Fruit fly (Drosophila melanogaster) whole organism, prepupa: ENCODE results near the gene Cpr23B.

Experiments
- Blimp-1 ChIP-seq: fragments of 200-800 bp; sonication (Bioruptor generic); optimal IDR thresholded peaks from 3 replicates; lab custom pipeline; 2017; ENCODE audit warnings: missing biosample characterization, missing genetic modification characterization, mild to moderate bottlenecking, moderate library complexity, missing genetic modification reagents
- CG10631 ChIP-seq: fragments of 200-800 bp; sonication (Bioruptor generic); optimal IDR thresholded peaks from 2 replicates; lab custom pipeline; 2016; ENCODE audit warnings: missing biosample characterization, missing genetic modification characterization
- CG11902 ChIP-seq: fragments of 200-800 bp; sonication (Bioruptor generic); optimal IDR thresholded peaks from 3 replicates; lab custom pipeline; 2016; ENCODE audit warnings: missing biosample characterization, missing genetic modification characterization
- CG15336 ChIP-seq: fragments of 200-800 bp; sonication (Bioruptor generic); IDR thresholded peaks from 2 replicates; pipeline ENCODE4 v1.3.6; 2022; ENCODE audit warnings: missing biosample characterization, missing genetic modification characterization
- CG16779 ChIP-seq: fragments of 200-800 bp; sonication (Bioruptor generic); optimal IDR thresholded peaks from 3 replicates; lab custom pipeline; 2017; ENCODE audit warnings: missing biosample characterization, mild to moderate bottlenecking, missing genetic modification characterization
- CG3032 ChIP-seq: fragments of 200-800 bp; optimal IDR thresholded peaks from 2 replicates; lab custom pipeline; 2019; ENCODE audit warnings: missing biosample characterization, mild to moderate bottlenecking, missing genetic modification characterization, moderate library complexity
- CG32006 ChIP-seq: fragments of 200-800 bp; sonication (Bioruptor generic); optimal IDR thresholded peaks from 3 replicates; lab custom pipeline; 2017; ENCODE audit warnings: missing biosample characterization, mild to moderate bottlenecking, missing genetic modification characterization
- CG3919 ChIP-seq: fragments of 200-800 bp; sonication (Bioruptor generic); optimal IDR thresholded peaks from 3 replicates; lab custom pipeline; 2016; ENCODE audit warnings: missing biosample characterization, missing genetic modification characterization
- CG6163 ChIP-seq: fragments of 200-800 bp; sonication (Bioruptor generic); IDR thresholded peaks from 3 replicates; pipeline ENCODE4 v1.3.6; 2022; ENCODE audit warnings: missing biosample characterization, missing genetic modification characterization
- CG6276 ChIP-seq: fragments of 200-800 bp; sonication (Bioruptor generic); optimal IDR thresholded peaks from 2 replicates; lab custom pipeline; 2017; ENCODE audit warnings: missing biosample characterization, mild to moderate bottlenecking, missing genetic modification characterization
- CG6854 ChIP-seq: fragments of 200-800 bp; sonication (Bioruptor generic); optimal IDR thresholded peaks from 2 replicates; lab custom pipeline; 2017; ENCODE audit warnings: missing biosample characterization, mild to moderate bottlenecking, missing genetic modification characterization
- CG7368 ChIP-seq: fragments of 200-800 bp; sonication (Bioruptor generic); optimal IDR thresholded peaks from 3 replicates; lab custom pipeline; 2016; ENCODE audit warnings: missing biosample characterization, missing genetic modification characterization
- CG8119 ChIP-seq: fragments of 200-800 bp; sonication (Bioruptor generic); IDR thresholded peaks from 3 replicates; pipeline ENCODE4 v1.3.6; 2022; ENCODE audit warnings: missing biosample characterization, missing genetic modification characterization
- CG8632 ChIP-seq: fragments of 200-800 bp; sonication (Bioruptor generic); optimal IDR thresholded peaks from 3 replicates; lab custom pipeline; 2016; ENCODE audit warnings: missing biosample characterization, missing genetic modification characterization
- CG9139 ChIP-seq: fragments of 200-800 bp; sonication (Bioruptor generic); optimal IDR thresholded peaks from 3 replicates; lab custom pipeline; 2017; ENCODE audit warnings: missing biosample characterization, mild to moderate bottlenecking, missing genetic modification characterization
- Eip75B ChIP-seq: fragments of 200-800 bp; sonication (Bioruptor generic); optimal IDR thresholded peaks from 3 replicates; lab custom pipeline; 2016; ENCODE audit warnings: missing biosample characterization, missing genetic modification characterization
- Eip78C ChIP-seq: fragments of 200-800 bp; sonication (Bioruptor generic); peaks from one replicate; lab custom pipeline; 2016; ENCODE audit warnings: missing biosample characterization, missing genetic modification characterization
- Eip93F ChIP-seq: fragments of 200-800 bp; sonication (Bioruptor generic); optimal IDR thresholded peaks from 2 replicates; lab custom pipeline; 2016; ENCODE audit warnings: missing biosample characterization, mild to moderate bottlenecking, missing genetic modification characterization
- Ets21C ChIP-seq: fragments of 200-800 bp; sonication (Bioruptor generic); optimal IDR thresholded peaks from 3 replicates; lab custom pipeline; 2016; ENCODE audit warnings: missing biosample characterization, missing genetic modification characterization
- Ets96B ChIP-seq: fragments of 200-800 bp; optimal IDR thresholded peaks from 2 replicates; lab custom pipeline; 2019; ENCODE audit warnings: missing biosample characterization, mild to moderate bottlenecking, missing genetic modification characterization, moderate library complexity
- Gug ChIP-seq: fragments of 200-800 bp; sonication (Bioruptor generic); IDR thresholded peaks from 2 replicates; pipeline ENCODE4 v1.3.6; 2022; ENCODE audit warnings: missing biosample characterization, missing genetic modification characterization
- Hr38 ChIP-seq: sonication (Bioruptor generic); optimal IDR thresholded peaks from 2 replicates; lab custom pipeline; 2016; ENCODE audit warnings: missing biosample characterization, missing genetic modification characterization
- Hr39 ChIP-seq: fragments of 200-800 bp; sonication (Bioruptor generic); optimal IDR thresholded peaks from 2 replicates; lab custom pipeline; 2016; ENCODE audit warnings: missing biosample characterization, missing genetic modification characterization
- Lpt ChIP-seq: fragments of 200-800 bp; sonication (Bioruptor generic); optimal IDR thresholded peaks from 3 replicates; lab custom pipeline; 2016; ENCODE audit warnings: missing biosample characterization, missing genetic modification characterization
- Sox102F ChIP-seq: fragments of 200-800 bp; sonication (Bioruptor generic); optimal IDR thresholded peaks from 2 replicates; lab custom pipeline; 2016; ENCODE audit warnings: missing biosample characterization, mild to moderate bottlenecking, missing genetic modification characterization
- Sox14 ChIP-seq: fragments of 200-800 bp; sonication (Bioruptor generic); optimal IDR thresholded peaks from 3 replicates; lab custom pipeline; 2016; ENCODE audit warnings: missing biosample characterization, missing genetic modification characterization
- Sox15 ChIP-seq: fragments of 200-800 bp; sonication (Bioruptor generic); optimal IDR thresholded peaks from 3 replicates; lab custom pipeline; 2016; ENCODE audit warnings: missing biosample characterization, missing genetic modification characterization
- achi ChIP-seq: fragments of 200-800 bp; sonication (Bioruptor generic); optimal IDR thresholded peaks from 3 replicates; lab custom pipeline; 2016; ENCODE audit warnings: missing biosample characterization, missing genetic modification characterization
- acj6 ChIP-seq: fragments of 200-800 bp; sonication (Bioruptor generic); optimal IDR thresholded peaks from 3 replicates; lab custom pipeline; 2016; ENCODE audit warnings: missing biosample characterization, missing genetic modification characterization
- eg ChIP-seq: fragments of 200-800 bp; sonication (Bioruptor generic); IDR thresholded peaks from 3 replicates; pipeline ENCODE4 v1.3.6; 2022; ENCODE audit warnings: missing biosample characterization, missing genetic modification characterization
- esn ChIP-seq: fragments of 200-800 bp; sonication (Bioruptor generic); optimal IDR thresholded peaks from 2 replicates; lab custom pipeline; 2016; ENCODE audit warnings: missing biosample characterization, mild to moderate bottlenecking, missing genetic modification characterization, moderate library complexity
- fd59A ChIP-seq: fragments of 200-800 bp; sonication (Bioruptor generic); optimal IDR thresholded peaks from 2 replicates; lab custom pipeline; 2017; ENCODE audit warnings: missing biosample characterization, mild to moderate bottlenecking, missing genetic modification characterization, missing genetic modification reagents
- fd85E ChIP-seq: fragments of 200-800 bp; sonication (Bioruptor generic); optimal IDR thresholded peaks from 3 replicates; lab custom pipeline; 2016; ENCODE audit warnings: missing biosample characterization, missing genetic modification characterization
- fkh ChIP-seq: fragments of 200-800 bp; sonication (Bioruptor generic); optimal IDR thresholded peaks from 3 replicates; lab custom pipeline; 2017; ENCODE audit warnings: missing biosample characterization, mild to moderate bottlenecking, missing genetic modification characterization, moderate library complexity
- lz ChIP-seq: fragments of 200-800 bp; sonication (Bioruptor generic); optimal IDR thresholded peaks from 3 replicates; lab custom pipeline; 2016; ENCODE audit warnings: missing biosample characterization, missing genetic modification characterization
- net ChIP-seq: fragments of 200-800 bp; sonication (Bioruptor generic); optimal IDR thresholded peaks from 3 replicates; lab custom pipeline; 2016; ENCODE audit warnings: missing biosample characterization, missing genetic modification characterization
- pdm3 ChIP-seq: fragments of 200-800 bp; sonication (Bioruptor generic); optimal IDR thresholded peaks from 3 replicates; lab custom pipeline; 2016; ENCODE audit warnings: missing biosample characterization, missing genetic modification characterization
- salr ChIP-seq, 2 experiments: fragments of 200-800 bp; sonication (Bioruptor generic); optimal IDR thresholded peaks; 3 replicates each; lab custom pipeline; 2016 to 2018; ENCODE audit warnings: missing biosample characterization in 2 of 2, missing genetic modification characterization in 2 of 2, mild to moderate bottlenecking in 1 of 2
- spab ChIP-seq: fragments of 200-800 bp; sonication (Bioruptor generic); optimal IDR thresholded peaks from 2 replicates; lab custom pipeline; 2017; ENCODE audit warnings: missing biosample characterization, mild to moderate bottlenecking, missing genetic modification characterization, missing genetic modification reagents
- svp ChIP-seq: fragments of 200-800 bp; sonication (Bioruptor generic); peaks from one replicate; lab custom pipeline; 2016; ENCODE audit warnings: missing biosample characterization, missing genetic modification characterization

Cpr23B gene

dm6 chr2L:2812137-2812536 is 26.1 kb upstream of the Cpr23B start, which contains the start of gene CG2964:
Gene CG2964 (plus strand): TSS chr2L:2812437.
- TF ChIP-seq CG3032 (tag; lab: Kevin White, UChicago), result no peak
- TF ChIP-seq Hr39, result no peak
- TF ChIP-seq Sox102F (GFP tag; lab: Kevin White, UChicago), result no peak
- TF ChIP-seq salr (GFP tag; optimal IDR thresholded peaks at IDR 0.05; lab: Kevin White, UChicago), result no peak
- TF ChIP-seq CG10631, result no peak
- TF ChIP-seq acj6 (GFP tag; lab: Kevin White, UChicago), result no peak
- no peak for TF ChIP-seq CG32006 (GFP tag; lab: Kevin White, UChicago)
- no peak for TF ChIP-seq Blimp-1
- TF ChIP-seq CG9139 (GFP tag; lab: Kevin White, UChicago), result no peak
- no peak for TF ChIP-seq Sox14 (GFP tag; lab: Kevin White, UChicago)
- TF ChIP-seq CG11902 (GFP tag; lab: Kevin White, UChicago), result no peak
- no peak for TF ChIP-seq Ets21C (GFP tag; lab: Kevin White, UChicago)
- no peak for TF ChIP-seq Eip93F
- TF ChIP-seq fd59A (GFP tag; lab: Kevin White, UChicago), result no peak
- TF ChIP-seq lz, result no peak
- TF ChIP-seq fd85E (GFP tag; lab: Kevin White, UChicago), result no peak
- TF ChIP-seq achi, result no peak
- TF ChIP-seq CG15336, result no peak
- TF ChIP-seq, all 60 proteins: peak for 0

- TF ChIP-seq spab (no peak), CG10631 (no peak), Eip78C (GFP tag; lab: Kevin White, UChicago) (no peak), eg (no peak), pdm3 (GFP tag; lab: Kevin White, UChicago) (no peak), CG16779 (tag; lab: Kevin White, UChicago) (no peak), Lpt (no peak), Sox15 (GFP tag; lab: Kevin White, UChicago) (no peak), Hr38 (GFP tag; lab: Kevin White, UChicago) (no peak), CG8632 (no peak), CG6276 (no peak), CG7368 (no peak), CG8119 (GFP tag; lab: Robert Waterston, UW) (no peak), CG11902 (GFP tag; lab: Kevin White, UChicago) (no peak), Blimp-1 (no peak), lz (no peak), CG6854 (GFP tag; lab: Kevin White, UChicago) (no peak), fkh (GFP tag; lab: Kevin White, UChicago) (no peak), CG6163 (no peak)
- TF ChIP-seq, all 60 proteins: peak for 0
Observed at dm6 chr2L:2815673-2816072, 22.5 kb upstream of the Cpr23B start, which contains the start of gene G6P. Gene G6P (minus strand): TSS chr2L:2815760.

dm6 chr2L:2825406-2825805 is 12.8 kb upstream of the Cpr23B start, which contains the start of gene CG3123:
Gene CG3123 (minus strand): TSS chr2L:2825506.
- TF ChIP-seq svp (GFP tag; lab: Kevin White, UChicago) (no peak), CG10631 (no peak), Eip78C (GFP tag; lab: Kevin White, UChicago) (no peak), CG6854 (GFP tag; lab: Kevin White, UChicago) (no peak), Ets96B (no peak), esn (no peak), Gug (no peak)
- TF ChIP-seq, all 60 proteins: peak for 0

- TF ChIP-seq Eip78C (GFP tag; lab: Kevin White, UChicago) (peak; percentile 16), Gug (no peak), lz (no peak), CG16779 (tag; lab: Kevin White, UChicago) (no peak), net (GFP tag; lab: Kevin White, UChicago) (no peak), CG3919 (no peak), Eip75B (GFP tag; lab: Kevin White, UChicago) (no peak), svp (GFP tag; lab: Kevin White, UChicago) (no peak)
Observed at dm6 chr2L:2829637-2830340, 8.4 kb upstream of the Cpr23B start, which contains the start of gene Duox. Gene Duox (minus strand): TSS chr2L:2830248.
